Fruit fly (Drosophila melanogaster): ENCODE results near the gene Smyd5.
A peak's percentile ranks its signal among the peaks of the same experiment; 100 is the strongest.

Smyd5 gene

dm6 chr3R:21224230-21224629, 5.6 kb upstream of the Smyd5 start (continued):
- TF ChIP-seq HHEX (GFP tag; optimal IDR thresholded peaks at IDR 0.05) (no peak), CG9817 (tag; optimal IDR thresholded peaks at IDR 0.05) (no peak), CG14014 (GFP tag; IDR thresholded peaks at IDR 0.05) (0 out of 2 replicates have a peak, but pooled peaks have one; percentile 46), ttk (GFP tag; IDR thresholded peaks at IDR 0.05) (no peak), fru (optimal IDR thresholded peaks at IDR 0.05) (no peak), grau (tag; optimal IDR thresholded peaks at IDR 0.05) (no peak)

- no peak for TF ChIP-seq Sry-β (GFP tag; optimal IDR thresholded peaks at IDR 0.05)
- no peak for TF ChIP-seq eve (GFP tag; optimal IDR thresholded peaks at IDR 0.05)
- no peak for TF ChIP-seq CG7745 (tag; optimal IDR thresholded peaks at IDR 0.05)
- TF ChIP-seq CG12942 (GFP tag; optimal IDR thresholded peaks at IDR 0.05) = peak; percentile 67
- TF ChIP-seq HLH54F (GFP tag; optimal IDR thresholded peaks at IDR 0.05) = peak; percentile 90
- TF ChIP-seq salm (tag; optimal IDR thresholded peaks at IDR 0.05) = no peak
- TF ChIP-seq disco-r (GFP tag; optimal IDR thresholded peaks at IDR 0.05) = peak; percentile 44
- TF ChIP-seq hb (GFP tag; IDR thresholded peaks at IDR 0.05; ENCODE audit: partially characterized antibody) = peak; percentile 78
- TF ChIP-seq CG9609 (GFP tag; optimal IDR thresholded peaks at IDR 0.05) = peak; percentile 80
- no peak for TF ChIP-seq CG7357 (GFP tag; IDR thresholded peaks at IDR 0.05)
- peak; percentile 46; the same call in 1 of the 3 replicates for TF ChIP-seq H15 (GFP tag; IDR thresholded peaks at IDR 0.05)
- peak; percentile 59 for TF ChIP-seq Dp (GFP tag; optimal IDR thresholded peaks at IDR 0.05)
- no peak for TF ChIP-seq aop (GFP tag; IDR thresholded peaks at IDR 0.05)
- TF ChIP-seq CG33557 (GFP tag; optimal IDR thresholded peaks at IDR 0.05) = peak; percentile 53
- TF ChIP-seq CG13894 (tag; optimal IDR thresholded peaks at IDR 0.05) = peak; percentile 58
- peak; percentile 86 for TF ChIP-seq CG13287 (GFP tag; IDR thresholded peaks at IDR 0.05; ENCODE audit: partially characterized antibody)
- no peak for TF ChIP-seq klu (GFP tag; IDR thresholded peaks at IDR 0.05)
- TF ChIP-seq Dref (GFP tag; IDR thresholded peaks at IDR 0.05) = peak; percentile 98
- TF ChIP-seq hth (optimal IDR thresholded peaks at IDR 0.05) = no peak
- TF ChIP-seq CG14050 (GFP tag; IDR thresholded peaks at IDR 0.05) = peak; percentile 34; the same call in 1 of the 3 replicates
- peak; percentile 84 for TF ChIP-seq pho (GFP tag; optimal IDR thresholded peaks at IDR 0.05)
- peak; percentile 88 for TF ChIP-seq mam (GFP tag; optimal IDR thresholded peaks at IDR 0.05)
- TF ChIP-seq Bdp1 (GFP tag; optimal IDR thresholded peaks at IDR 0.05) = peak; percentile 74
- TF ChIP-seq CG10274 (GFP tag; optimal IDR thresholded peaks at IDR 0.05) = no peak
- TF ChIP-seq NC2α (GFP tag; optimal IDR thresholded peaks at IDR 0.05) = peak; percentile 53
- peak; percentile 60 for TF ChIP-seq ftz-f1 (GFP tag; optimal IDR thresholded peaks at IDR 0.05)
- TF ChIP-seq Hey (tag; optimal IDR thresholded peaks at IDR 0.05) = no peak
- TF ChIP-seq Myb (GFP tag; optimal IDR thresholded peaks at IDR 0.05) = peak; percentile 77
- no peak for TF ChIP-seq grn (GFP tag; optimal IDR thresholded peaks at IDR 0.05)
- TF ChIP-seq sim (GFP tag; IDR thresholded peaks at IDR 0.05) = no peak
- peak; percentile 72 for TF ChIP-seq repo (GFP tag; optimal IDR thresholded peaks at IDR 0.05)
- TF ChIP-seq CG2129 (GFP tag; IDR thresholded peaks at IDR 0.05; ENCODE audit: partially characterized antibody) = no peak
- TF ChIP-seq ssp (GFP tag; IDR thresholded peaks at IDR 0.05) = peak; percentile 56
- TF ChIP-seq p53 (GFP tag; optimal IDR thresholded peaks at IDR 0.05) = peak; percentile 82
- TF ChIP-seq slou (GFP tag; optimal IDR thresholded peaks at IDR 0.05) = no peak
- peak; percentile 45 for TF ChIP-seq zen (tag; optimal IDR thresholded peaks at IDR 0.05)
- TF ChIP-seq Ets97D (GFP tag; optimal IDR thresholded peaks at IDR 0.05) = peak; percentile 91
- no peak for TF ChIP-seq CG11093 (GFP tag; IDR thresholded peaks at IDR 0.05)
- TF ChIP-seq NC2β (GFP tag; optimal IDR thresholded peaks at IDR 0.05) = peak; percentile 73
- peak; percentile 82 for TF ChIP-seq phol (tag; optimal IDR thresholded peaks at IDR 0.05)
- TF ChIP-seq stwl (tag; optimal IDR thresholded peaks at IDR 0.05) = peak; percentile 87
- peak; percentile 85 for TF ChIP-seq CG15514 (GFP tag; optimal IDR thresholded peaks at IDR 0.05)
- TF ChIP-seq CG10147 (GFP tag; optimal IDR thresholded peaks at IDR 0.05) = peak; percentile 44
- peak; percentile 68 for TF ChIP-seq E2f2 (GFP tag; IDR thresholded peaks at IDR 0.05)
Observed at dm6 chr3R:21223453-21224057, 5.0 kb upstream of the Smyd5 start, which contains the start of the genes CG3337 and Nelf-A. TSS of gene CG3337 (minus strand) at chr3R:21223584. TSS of gene Nelf-A (plus strand) at chr3R:21223704.
